Fruit fly (Drosophila melanogaster): ENCODE measurements around the gene CG7168.

DNA sequence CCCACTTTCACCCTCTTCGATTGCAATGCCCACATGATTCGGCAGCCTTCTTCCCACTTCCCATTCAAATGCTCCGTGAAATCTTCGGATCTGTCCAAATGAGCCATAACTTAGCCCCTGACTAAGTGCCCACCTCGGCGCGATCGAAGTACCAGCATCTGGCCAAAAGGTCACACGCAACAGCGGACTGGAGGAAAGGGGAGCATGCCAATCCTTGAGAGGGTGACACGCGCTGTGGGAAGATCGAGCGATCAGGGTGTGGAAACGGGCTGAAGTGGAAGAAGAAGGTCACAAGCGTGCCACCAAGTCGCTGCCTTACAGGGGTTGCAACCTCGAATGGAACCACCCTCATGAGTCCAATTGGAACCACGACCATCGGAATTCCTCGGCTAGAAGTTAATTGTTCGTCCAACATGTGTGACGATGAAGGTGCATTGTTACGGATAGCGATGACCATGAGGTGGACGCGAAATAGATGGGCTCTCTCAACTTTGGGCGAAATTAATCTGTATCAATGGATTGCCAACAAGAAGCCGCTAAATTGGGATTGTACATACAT is 8.9 kb upstream of the CG7168 start:
- TF ChIP-seq Poxn (GFP tag; IDR thresholded peaks at IDR 0.05), result no peak
- no peak for TF ChIP-seq Hsf (GFP tag; optimal IDR thresholded peaks at IDR 0.05)
- TF ChIP-seq CG11696 (GFP tag; IDR thresholded peaks at IDR 0.05), result no peak
- TF ChIP-seq hkb (optimal IDR thresholded peaks at IDR 0.05), result no peak
- no peak for TF ChIP-seq hkb (GFP tag; IDR thresholded peaks at IDR 0.05)
- no peak for TF ChIP-seq Trl (optimal IDR thresholded peaks at IDR 0.05)
- TF ChIP-seq Trl (GFP tag; optimal IDR thresholded peaks at IDR 0.05), result no peak
- TF ChIP-seq cg (GFP tag; optimal IDR thresholded peaks at IDR 0.05), result no peak

Measured in whole organism, embryonic.